Worm (Caenorhabditis elegans): ENCODE measurements around the gene Y67D8C.9.

Y67D8C.9 gene

DNA sequence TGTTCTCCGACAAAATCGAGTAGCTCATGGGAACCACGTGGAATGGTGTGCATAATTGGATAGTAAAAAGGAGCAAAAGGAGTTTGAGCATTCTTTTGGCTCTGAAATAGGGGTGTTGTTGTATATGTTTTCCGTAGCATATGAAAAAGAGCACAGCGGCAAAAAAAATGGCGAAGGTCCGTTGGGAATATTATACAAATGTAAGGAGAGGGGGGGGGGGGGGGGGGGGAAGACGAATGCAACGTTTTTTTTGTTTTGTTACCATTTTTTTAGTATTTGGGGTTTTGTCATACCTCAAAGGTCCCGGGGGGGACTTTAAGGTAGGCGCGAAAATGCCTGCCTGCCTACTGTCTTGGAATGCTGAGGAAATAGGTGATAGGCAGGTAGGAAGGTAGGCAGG lies 57.9 kb downstream of the Y67D8C.9 start, which contains the start of gene ndnf-1:
Gene ndnf-1, minus strand, starts transcription at position 101 of the 400 bp plus-strand sequence.
- no peak for TF ChIP-seq nhr-28 (tag; optimal IDR thresholded peaks at IDR 0.05)
- no peak for TF ChIP-seq skn-1 (tag; optimal IDR thresholded peaks at IDR 0.05)
- no peak for TF ChIP-seq ceh-28 (tag; optimal IDR thresholded peaks at IDR 0.05)
- TF ChIP-seq sea-2 (GFP tag; optimal IDR thresholded peaks at IDR 0.05) = no peak
- no peak for TF ChIP-seq hmg-11 (tag; optimal IDR thresholded peaks at IDR 0.05)
- TF ChIP-seq lin-39 (tag; optimal IDR thresholded peaks at IDR 0.05) = no peak
- no peak for TF ChIP-seq ztf-11 (tag; optimal IDR thresholded peaks at IDR 0.05)
- no peak for TF ChIP-seq ZK546.5 (tag; optimal IDR thresholded peaks at IDR 0.05)
- no peak for TF ChIP-seq mdl-1 (tag; optimal IDR thresholded peaks at IDR 0.05)
- TF ChIP-seq ceh-16 (tag; optimal IDR thresholded peaks at IDR 0.05) = no peak
- TF ChIP-seq elt-3 (tag; optimal IDR thresholded peaks at IDR 0.05) = no peak
- no peak for TF ChIP-seq unc-62 (GFP tag; optimal IDR thresholded peaks at IDR 0.05)
- no peak for TF ChIP-seq nhr-77 (tag; optimal IDR thresholded peaks at IDR 0.05)

Data from whole organism, L3 larva.